Fruit fly (Drosophila melanogaster) whole organism: ENCODE data around the gene miple1.

Experiments
- Dll ChIP-seq: fragments of >200 bp; optimal IDR thresholded peaks from 2 replicates; lab custom pipeline; 2017
- pan ChIP-seq: fragments of >200 bp; optimal IDR thresholded peaks from 2 replicates; lab custom pipeline; 2017
- psq ChIP-seq: fragments of >200 bp; optimal IDR thresholded peaks from 2 replicates; lab custom pipeline; 2017
- usp ChIP-seq: fragments of >200 bp; optimal IDR thresholded peaks from 2 replicates; lab custom pipeline; 2017; ENCODE audit warnings: missing biosample characterization, missing genetic modification characterization, mixed read lengths

- no peak for TF ChIP-seq usp (GFP tag; lab: Kevin White, UChicago)
- TF ChIP-seq psq (lab: Kevin White, UChicago): no peak
- no peak for TF ChIP-seq Dll (lab: Kevin White, UChicago)
- no peak for TF ChIP-seq pan (lab: Kevin White, UChicago)
Observed at dm6 chr3L:274855-275254, 7.8 kb downstream of the miple1 start, which contains the start of gene ttm2.
